Worm (Caenorhabditis elegans) whole organism, early embryonic: ENCODE data around the gene K02D10.2.

Source experiments
- B0310.2 ChIP-seq: sonication (generic microtip); optimal IDR thresholded peaks from 2 replicates; lab custom pipeline; 2016; ENCODE audit warnings: mild to moderate bottlenecking, missing genetic modification characterization, missing compliant biosample characterization
- F13C5.2 ChIP-seq: sonication (generic microtip); optimal IDR thresholded peaks from 2 replicates; lab custom pipeline; 2017; ENCODE audit warnings: mild to moderate bottlenecking, missing genetic modification characterization, inconsistent platforms, missing compliant biosample characterization
- aly-1 ChIP-seq: sonication (generic microtip); optimal IDR thresholded peaks from 2 replicates; lab custom pipeline; 2016; ENCODE audit warnings: missing genetic modification characterization, missing compliant biosample characterization
- ama-1 ChIP-seq: fragments of 150-350 bp; optimal IDR thresholded peaks from 2 replicates; lab custom pipeline; 2014
- ceh-13 ChIP-seq: fragments of 200-800 bp; sonication (Bioruptor generic); optimal IDR thresholded peaks from 2 replicates; lab custom pipeline; 2018; ENCODE audit warnings: mild to moderate bottlenecking, missing genetic modification characterization, missing compliant biosample characterization
- ceh-36 ChIP-seq: sonication (generic microtip); optimal IDR thresholded peaks from 2 replicates; lab custom pipeline; 2016; ENCODE audit warnings: missing genetic modification characterization, inconsistent platforms, missing compliant biosample characterization
- ets-7 ChIP-seq: sonication (generic microtip); optimal IDR thresholded peaks from 2 replicates; lab custom pipeline; 2016; ENCODE audit warnings: missing genotype, missing genetic modification characterization, missing compliant biosample characterization
- flt-1 ChIP-seq: fragments of 200-800 bp; sonication (Bioruptor generic); IDR thresholded peaks from 2 replicates; pipeline ENCODE4 v1.3.6; 2022; ENCODE audit warnings: missing genetic modification characterization, missing compliant biosample characterization
- hmbx-1 ChIP-seq: sonication (generic microtip); optimal IDR thresholded peaks from 2 replicates; lab custom pipeline; 2016; ENCODE audit warnings: mild to moderate bottlenecking, missing genetic modification characterization, missing compliant biosample characterization
- hmg-4 ChIP-seq: fragments of 200-800 bp; sonication (Bioruptor generic); optimal IDR thresholded peaks from 2 replicates; lab custom pipeline; 2018; ENCODE audit warnings: mild to moderate bottlenecking, missing genetic modification characterization, missing compliant biosample characterization
- hnd-1 ChIP-seq: sonication (generic microtip); optimal IDR thresholded peaks from 2 replicates; lab custom pipeline; 2016; ENCODE audit warnings: missing genetic modification characterization, missing compliant biosample characterization
- pes-1 ChIP-seq: fragments of 200-800 bp; sonication (Bioruptor generic); IDR thresholded peaks from 2 replicates; pipeline ENCODE4 v1.3.6; 2022; ENCODE audit warnings: missing genetic modification reagents, missing genetic modification characterization, missing compliant biosample characterization
- scrt-1 ChIP-seq: fragments of 200-800 bp; sonication (Bioruptor generic); IDR thresholded peaks from 2 replicates; pipeline ENCODE4 v1.3.6; 2022; ENCODE audit warnings: missing genetic modification characterization, missing compliant biosample characterization
- sea-1 ChIP-seq: fragments of 200-800 bp; sonication (Bioruptor generic); conservative IDR thresholded peaks from 2 replicates; pipeline ENCODE4 v1.3.6; 2022; ENCODE audit warnings: missing genetic modification characterization, missing compliant biosample characterization
- tbx-11 ChIP-seq: fragments of 200-800 bp; sonication (Bioruptor generic); IDR thresholded peaks from 2 replicates; pipeline ENCODE4 v1.3.6; 2022; ENCODE audit warnings: missing genetic modification characterization, missing compliant biosample characterization
- tbx-37 ChIP-seq: fragments of 200-800 bp; sonication (Bioruptor generic); conservative IDR thresholded peaks from 2 replicates; pipeline ENCODE4 v1.3.6; 2022; ENCODE audit warnings: missing genetic modification reagents, missing genetic modification characterization, missing compliant biosample characterization
- tra-4 ChIP-seq: sonication (generic microtip); optimal IDR thresholded peaks from 2 replicates; lab custom pipeline; 2017; ENCODE audit warnings: missing genetic modification characterization, missing compliant biosample characterization

Gene K02D10.2

DNA sequence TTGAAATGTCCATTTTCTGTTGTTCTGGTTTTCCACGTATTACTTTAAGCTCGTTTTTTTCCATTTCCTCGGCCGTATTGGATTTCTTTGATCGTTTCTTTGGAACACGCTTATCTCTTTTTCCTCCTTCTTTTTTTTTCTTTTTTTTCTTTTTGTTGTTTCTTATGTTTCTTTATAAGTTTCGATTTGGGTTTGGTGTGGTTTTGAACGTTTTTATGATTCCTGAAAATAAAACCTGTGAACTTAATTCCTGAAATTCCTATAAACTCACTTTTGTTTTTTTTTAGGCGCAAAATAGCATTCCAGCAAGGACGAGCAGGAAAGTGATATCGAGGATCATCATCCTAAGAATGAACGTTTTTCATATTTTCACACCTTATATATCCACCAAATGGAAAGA lies at the start of gene K02D10.2:
K02D10.2 (minus strand) TSS at position 101 of the 400 bp plus-strand sequence.
- TF ChIP-seq ets-7 (tag; lab: Kevin White, UChicago) (no peak), pes-1 (GFP tag; lab: Robert Waterston, UW) (no peak), hmbx-1 (tag; lab: Kevin White, UChicago) (no peak), tbx-11 (no peak), tra-4 (tag; lab: Kevin White, UChicago) (no peak), aly-1 (tag; lab: Kevin White, UChicago) (no peak), hnd-1 (no peak), tbx-37 (no peak), ceh-36 (tag; lab: Kevin White, UChicago) (no peak), F13C5.2 (tag; lab: Kevin White, UChicago) (no peak)

DNA sequence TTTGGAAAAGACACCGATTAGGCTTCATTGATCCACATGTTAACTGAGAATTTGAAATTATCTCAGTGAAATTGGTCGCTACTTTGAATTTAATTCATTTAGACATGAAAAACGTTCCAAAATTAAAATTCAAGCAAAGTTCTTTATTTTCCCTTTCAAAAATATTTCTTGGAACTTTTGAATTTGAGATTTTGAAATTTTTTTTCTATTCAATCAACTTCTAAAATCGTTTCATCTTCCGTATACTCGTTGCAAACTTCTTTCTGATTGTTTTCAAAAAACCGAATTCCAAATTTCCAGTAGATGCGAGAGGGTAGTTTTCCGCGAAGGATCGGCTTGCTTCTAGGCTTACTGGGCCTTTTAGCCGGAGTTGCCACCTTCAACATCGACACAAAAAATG lies 47.5 kb upstream of the K02D10.2 start, which contains the start of gene pat-2:
pat-2 (plus strand) TSS at position 301 of the 400 bp plus-strand sequence.
- TF ChIP-seq tbx-37 (no peak), aly-1 (tag; lab: Kevin White, UChicago) (no peak), tbx-11 (no peak), ets-7 (tag; lab: Kevin White, UChicago) (no peak), ama-1 (lab: Kevin White, UChicago) (no peak), hnd-1 (no peak), scrt-1 (GFP tag; lab: Robert Waterston, UW) (no peak), pes-1 (GFP tag; lab: Robert Waterston, UW) (no peak), hmg-4 (GFP tag; lab: Kevin White, UChicago) (no peak), hmbx-1 (tag; lab: Kevin White, UChicago) (no peak), sea-1 (no peak), ceh-13 (GFP tag; lab: Kevin White, UChicago) (no peak), tra-4 (tag; lab: Kevin White, UChicago) (no peak), ceh-36 (tag; lab: Kevin White, UChicago) (no peak), flt-1 (GFP tag; lab: Robert Waterston, UW) (no peak), F13C5.2 (tag; lab: Kevin White, UChicago) (no peak)

DNA sequence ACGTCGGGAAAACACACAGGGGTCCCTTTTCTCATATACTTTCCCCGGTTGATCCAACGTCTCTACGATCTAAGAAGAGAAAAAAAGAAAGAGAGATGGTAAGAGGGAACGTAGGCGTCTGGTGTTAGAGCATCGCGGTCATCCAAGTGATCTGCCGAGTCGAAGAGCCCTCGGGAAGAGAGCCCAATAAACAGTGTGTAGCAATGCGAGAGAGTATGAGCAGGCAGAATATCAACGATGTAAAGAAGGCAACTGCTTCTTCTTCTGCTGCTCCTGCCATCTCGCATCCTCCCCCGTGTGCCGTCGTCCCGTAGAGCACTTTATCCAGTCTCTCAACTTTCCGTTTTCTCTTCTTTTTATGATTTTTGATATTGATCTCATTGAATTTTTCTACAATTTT lies 44.6 kb upstream of the K02D10.2 start:
- no peak for TF ChIP-seq tra-4 (tag; lab: Kevin White, UChicago)
- no peak for TF ChIP-seq scrt-1 (GFP tag; lab: Robert Waterston, UW)
- TF ChIP-seq sea-1: no peak
- TF ChIP-seq tbx-37: no peak
- no peak for TF ChIP-seq hmg-4 (GFP tag; lab: Kevin White, UChicago)
- TF ChIP-seq ceh-36 (tag; lab: Kevin White, UChicago): no peak
- TF ChIP-seq ama-1 (lab: Kevin White, UChicago): no peak
- TF ChIP-seq hnd-1: no peak
- no peak for TF ChIP-seq aly-1 (tag; lab: Kevin White, UChicago)
- TF ChIP-seq B0310.2 (tag; lab: Kevin White, UChicago): no peak
- no peak for TF ChIP-seq ets-7 (tag; lab: Kevin White, UChicago)
- no peak for TF ChIP-seq hmbx-1 (tag; lab: Kevin White, UChicago)
- no peak for TF ChIP-seq tbx-11
- TF ChIP-seq pes-1 (GFP tag; lab: Robert Waterston, UW): no peak
- no peak for TF ChIP-seq flt-1 (GFP tag; lab: Robert Waterston, UW)
- TF ChIP-seq F13C5.2 (tag; lab: Kevin White, UChicago): no peak
- TF ChIP-seq ceh-13 (GFP tag; lab: Kevin White, UChicago): no peak

DNA sequence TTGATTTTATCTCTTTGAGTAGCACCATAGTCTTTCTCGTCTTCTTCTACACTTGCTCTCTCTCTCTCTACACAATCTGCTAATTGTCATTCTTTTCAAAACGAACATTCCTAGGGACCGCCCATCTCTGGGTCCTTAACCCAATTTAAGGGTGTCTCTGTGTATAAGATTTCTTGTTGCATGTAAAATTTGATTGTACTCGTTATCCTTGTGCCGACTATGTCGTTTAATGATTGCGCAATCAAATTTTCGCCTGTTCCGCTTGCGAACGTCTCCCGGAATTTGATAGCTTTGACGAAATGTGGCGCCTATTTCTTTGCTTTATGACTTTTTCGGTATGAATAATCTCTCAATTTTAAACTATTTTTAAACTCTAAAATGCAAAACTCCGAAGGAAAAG lies 40.0 kb upstream of the K02D10.2 start:
- no peak for TF ChIP-seq tbx-11
- TF ChIP-seq F13C5.2 (tag; lab: Kevin White, UChicago): no peak
- TF ChIP-seq pes-1 (GFP tag; lab: Robert Waterston, UW): no peak
- TF ChIP-seq ama-1 (lab: Kevin White, UChicago): no peak
- TF ChIP-seq ceh-13 (GFP tag; lab: Kevin White, UChicago): no peak
- no peak for TF ChIP-seq B0310.2 (tag; lab: Kevin White, UChicago)
- TF ChIP-seq flt-1 (GFP tag; lab: Robert Waterston, UW): no peak

DNA sequence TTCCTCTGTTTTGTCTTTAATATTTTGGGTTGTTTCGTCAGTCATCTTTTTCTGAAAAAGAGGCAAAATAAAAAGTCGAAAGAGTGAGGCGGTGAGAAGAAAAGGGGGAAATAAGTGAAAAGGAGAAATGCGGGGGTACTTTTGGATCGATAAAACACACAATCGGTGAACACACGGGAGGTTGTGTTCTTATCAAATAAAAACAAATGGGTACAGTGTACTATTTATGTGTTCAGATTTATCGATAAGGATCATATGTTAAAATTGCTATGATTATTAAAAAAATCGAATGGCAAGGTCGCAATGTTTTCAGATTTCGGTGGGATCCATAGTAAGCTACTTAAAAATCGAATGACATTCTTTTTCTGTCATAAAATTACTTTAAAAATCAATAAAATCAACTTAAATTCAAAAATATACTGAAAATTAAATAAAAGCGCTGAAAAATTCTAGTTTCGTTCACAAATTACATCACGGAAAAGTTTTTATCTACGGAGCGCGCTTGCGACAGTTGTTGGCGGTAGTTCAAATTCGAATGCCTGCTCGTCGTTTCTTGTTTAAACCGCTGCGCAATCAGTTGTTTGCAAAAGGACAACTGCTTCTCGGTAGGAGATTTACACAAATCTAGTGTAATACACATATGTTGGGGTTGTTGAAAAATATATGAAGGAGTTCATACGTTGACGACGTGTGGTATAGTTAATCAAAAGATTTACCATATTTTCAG lies 38.3 kb upstream of the K02D10.2 start, which contains the start of gene prx-19:
prx-19 (minus strand) TSS at position 51 of the 727 bp plus-strand sequence.
- TF ChIP-seq B0310.2 (tag; lab: Kevin White, UChicago) (no peak), tra-4 (tag; lab: Kevin White, UChicago) (no peak), flt-1 (GFP tag; lab: Robert Waterston, UW) (no peak), hmg-4 (GFP tag; lab: Kevin White, UChicago) (no peak), tbx-11 (no peak), ets-7 (tag; lab: Kevin White, UChicago) (no peak), pes-1 (GFP tag; lab: Robert Waterston, UW) (no peak), ceh-13 (GFP tag; lab: Kevin White, UChicago) (no peak)

DNA sequence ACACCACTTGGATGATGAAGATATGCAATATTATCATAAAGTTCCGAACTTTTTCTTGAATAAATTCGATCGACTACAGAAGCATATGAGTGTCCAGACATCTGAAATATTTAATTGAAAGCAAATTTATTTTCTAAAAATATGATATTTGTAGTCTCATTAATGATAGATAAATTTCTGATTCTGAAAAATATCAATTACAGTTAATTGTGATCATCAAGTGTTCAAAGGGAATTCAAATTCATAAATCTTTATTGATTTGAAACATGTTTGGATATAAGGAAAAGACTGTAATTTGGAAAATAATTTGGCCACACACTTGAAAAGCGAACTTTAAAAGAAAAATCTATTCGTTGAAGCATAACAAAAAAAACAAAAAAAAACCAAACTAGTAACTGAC lies 36.2 kb upstream of the K02D10.2 start, which contains the start of gene F54F2.7:
F54F2.7 (minus strand) TSS at position 101 of the 400 bp plus-strand sequence.
- TF ChIP-seq ceh-13 (GFP tag; lab: Kevin White, UChicago) (no peak), aly-1 (tag; lab: Kevin White, UChicago) (no peak), pes-1 (GFP tag; lab: Robert Waterston, UW) (no peak), flt-1 (GFP tag; lab: Robert Waterston, UW) (no peak), ets-7 (tag; lab: Kevin White, UChicago) (no peak), hmg-4 (GFP tag; lab: Kevin White, UChicago) (no peak)

DNA sequence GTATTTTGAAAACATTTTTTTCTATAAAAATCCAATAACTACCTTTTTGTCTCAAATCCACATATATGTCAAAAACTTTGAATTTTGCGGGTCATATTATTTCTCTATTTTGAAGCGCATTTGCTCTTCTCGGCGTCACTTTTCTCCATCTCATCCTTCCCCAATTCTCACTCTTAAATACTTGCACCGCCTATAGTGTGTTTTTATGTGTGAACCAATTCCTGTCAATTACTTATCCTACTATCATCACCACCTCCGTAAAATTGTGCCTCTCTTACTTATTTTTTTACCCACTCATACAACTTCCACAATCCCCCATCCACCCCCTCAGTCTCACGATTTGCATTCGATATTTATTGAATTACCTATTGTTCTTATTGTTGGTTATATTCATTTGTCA lies 34.8 kb upstream of the K02D10.2 start:
- TF ChIP-seq hmg-4 (GFP tag; lab: Kevin White, UChicago): no peak
- TF ChIP-seq tra-4 (tag; lab: Kevin White, UChicago): no peak
- TF ChIP-seq tbx-37: no peak
- no peak for TF ChIP-seq aly-1 (tag; lab: Kevin White, UChicago)
- TF ChIP-seq scrt-1 (GFP tag; lab: Robert Waterston, UW): no peak
- TF ChIP-seq sea-1: no peak
- no peak for TF ChIP-seq F13C5.2 (tag; lab: Kevin White, UChicago)
- no peak for TF ChIP-seq ceh-13 (GFP tag; lab: Kevin White, UChicago)
- TF ChIP-seq B0310.2 (tag; lab: Kevin White, UChicago): no peak
- no peak for TF ChIP-seq ceh-36 (tag; lab: Kevin White, UChicago)
- TF ChIP-seq hmbx-1 (tag; lab: Kevin White, UChicago): no peak
- TF ChIP-seq pes-1 (GFP tag; lab: Robert Waterston, UW): no peak
- TF ChIP-seq hnd-1: no peak
- TF ChIP-seq flt-1 (GFP tag; lab: Robert Waterston, UW): no peak
- TF ChIP-seq ama-1 (lab: Kevin White, UChicago): no peak
- no peak for TF ChIP-seq ets-7 (tag; lab: Kevin White, UChicago)
